Worm (Caenorhabditis elegans) whole organism, late embryonic: ENCODE results near the gene col-120.
"Not testable (repeated sequence)": the region's sequence is repeated elsewhere in the genome, so short reads cannot be mapped to it uniquely, and the experiment has no call there.

Experiments used
- C38D4.7 ChIP-seq: fragments of 200-800 bp; sonication (Bioruptor generic); optimal IDR thresholded peaks from 2 replicates; lab custom pipeline; 2018; ENCODE audit warnings: mild to moderate bottlenecking, missing genetic modification characterization, moderate library complexity, missing compliant biosample characterization
- K02D7.2 ChIP-seq: sonication (generic microtip); optimal IDR thresholded peaks from 2 replicates; lab custom pipeline; 2017; ENCODE audit warnings: mild to moderate bottlenecking, missing genetic modification characterization, missing compliant biosample characterization
- T23F11.4 ChIP-seq: fragments of 200-800 bp; sonication (Bioruptor generic); optimal IDR thresholded peaks from 2 replicates; lab custom pipeline; 2018; ENCODE audit warnings: mild to moderate bottlenecking, missing genetic modification characterization, missing compliant biosample characterization
- Y22D7AL.16 ChIP-seq: sonication (generic microtip); optimal IDR thresholded peaks from 2 replicates; lab custom pipeline; 2016; ENCODE audit warnings: missing genetic modification characterization, missing compliant biosample characterization
- ahr-1 ChIP-seq: sonication (generic microtip); optimal IDR thresholded peaks from 2 replicates; lab custom pipeline; 2016; ENCODE audit warnings: missing genetic modification characterization, missing compliant biosample characterization
- ama-1 ChIP-seq: fragments of 150-350 bp; optimal IDR thresholded peaks from 2 replicates; lab custom pipeline; 2014
- ceh-19 ChIP-seq: fragments of 200-800 bp; sonication (Bioruptor generic); optimal IDR thresholded peaks from 2 replicates; lab custom pipeline; 2018; ENCODE audit warnings: mild to moderate bottlenecking, missing genetic modification characterization, missing compliant biosample characterization
- ceh-2 ChIP-seq: sonication (generic microtip); optimal IDR thresholded peaks from 2 replicates; lab custom pipeline; 2016; ENCODE audit warnings: missing genotype, missing genetic modification characterization, missing compliant biosample characterization
- ceh-24 ChIP-seq: sonication (generic microtip); optimal IDR thresholded peaks from 2 replicates; lab custom pipeline; 2016; ENCODE audit warnings: mild to moderate bottlenecking, missing genetic modification characterization, missing compliant biosample characterization
- ceh-6 ChIP-seq: fragments of 200-800 bp; sonication (Bioruptor generic); optimal IDR thresholded peaks from 2 replicates; lab custom pipeline; 2018; ENCODE audit warnings: mild to moderate bottlenecking, missing genetic modification characterization, missing compliant biosample characterization
- che-1 ChIP-seq: sonication (generic microtip); optimal IDR thresholded peaks from 2 replicates; lab custom pipeline; 2016; ENCODE audit warnings: mild to moderate bottlenecking, missing genetic modification characterization, missing compliant biosample characterization
- dve-1 ChIP-seq: sonication (generic microtip); optimal IDR thresholded peaks from 2 replicates; lab custom pipeline; 2017; ENCODE audit warnings: antibody characterized with exemption, mild to moderate bottlenecking, missing genetic modification characterization, missing compliant biosample characterization
- eyg-1 ChIP-seq: sonication (generic microtip); optimal IDR thresholded peaks from 2 replicates; lab custom pipeline; 2016; ENCODE audit warnings: missing genotype, missing genetic modification characterization, missing compliant biosample characterization
- gmeb-2 ChIP-seq: sonication (generic microtip); optimal IDR thresholded peaks from 2 replicates; lab custom pipeline; 2016; ENCODE audit warnings: missing genetic modification characterization, inconsistent platforms, missing compliant biosample characterization
- hlh-30 ChIP-seq: sonication (generic microtip); optimal IDR thresholded peaks from 2 replicates; lab custom pipeline; 2017; ENCODE audit warnings: antibody characterized with exemption, missing genetic modification characterization, missing compliant biosample characterization; ENCODE audit not compliant: insufficient read depth
- hlh-8 ChIP-seq: sonication (generic microtip); optimal IDR thresholded peaks from 2 replicates; lab custom pipeline; 2016; ENCODE audit warnings: missing genotype, missing genetic modification characterization, missing compliant biosample characterization
- lin-11 ChIP-seq: fragments of 200-800 bp; sonication (Bioruptor generic); optimal IDR thresholded peaks from 2 replicates; lab custom pipeline; 2018; ENCODE audit warnings: mild to moderate bottlenecking, missing genetic modification characterization, missing compliant biosample characterization
- madf-2 ChIP-seq: sonication (generic microtip); optimal IDR thresholded peaks from 2 replicates; lab custom pipeline; 2017; ENCODE audit warnings: missing genetic modification characterization, missing compliant biosample characterization
- odd-2 ChIP-seq: sonication (generic microtip); optimal IDR thresholded peaks from 2 replicates; lab custom pipeline; 2017; ENCODE audit warnings: antibody characterized with exemption, mild to moderate bottlenecking, missing genetic modification characterization, missing compliant biosample characterization
- pat-9 ChIP-seq: fragments of 200-800 bp; sonication (Bioruptor generic); optimal IDR thresholded peaks from 2 replicates; lab custom pipeline; 2018; ENCODE audit warnings: mild to moderate bottlenecking, missing genetic modification characterization, moderate library complexity, missing compliant biosample characterization
- pha-2 ChIP-seq: sonication (generic microtip); optimal IDR thresholded peaks from 2 replicates; lab custom pipeline; 2017; ENCODE audit warnings: mild to moderate bottlenecking, missing genetic modification characterization, missing compliant biosample characterization
- pha-4 ChIP-seq: fragments of 150-350 bp; optimal IDR thresholded peaks from 2 replicates; lab custom pipeline; 2018; ENCODE audit warnings: missing biosample characterization, missing genetic modification reagents, missing genetic modification characterization
- pqm-1 ChIP-seq: sonication (generic microtip); optimal IDR thresholded peaks from 2 replicates; lab custom pipeline; 2016; ENCODE audit warnings: missing genetic modification characterization, missing compliant biosample characterization
- rnt-1 ChIP-seq: sonication (generic microtip); optimal IDR thresholded peaks from 2 replicates; lab custom pipeline; 2016; ENCODE audit warnings: missing genetic modification characterization, missing compliant biosample characterization
- sdc-2 ChIP-seq: sonication (generic microtip); optimal IDR thresholded peaks from 2 replicates; lab custom pipeline; 2016; ENCODE audit warnings: missing genotype, missing genetic modification characterization, missing compliant biosample characterization
- sox-4 ChIP-seq: sonication (generic microtip); optimal IDR thresholded peaks from 2 replicates; lab custom pipeline; 2017; ENCODE audit warnings: mild to moderate bottlenecking, missing genetic modification characterization, inconsistent platforms, missing compliant biosample characterization
- tbx-2 ChIP-seq: sonication (generic microtip); optimal IDR thresholded peaks from 2 replicates; lab custom pipeline; 2016; ENCODE audit warnings: missing genetic modification characterization, missing compliant biosample characterization
- unc-55 ChIP-seq: sonication (generic microtip); optimal IDR thresholded peaks from 2 replicates; lab custom pipeline; 2017; ENCODE audit warnings: missing biosample characterization, missing genetic modification reagents, missing genetic modification characterization

The col-120 gene

ce11 chrIV:9260334-9260733 is 1.3 kb downstream of the col-120 start:
- TF ChIP-seq pha-4: no peak
- TF ChIP-seq ceh-6 (GFP tag; lab: Kevin White, UChicago): no peak
- no peak for TF ChIP-seq ama-1 (lab: Kevin White, UChicago)

DNA sequence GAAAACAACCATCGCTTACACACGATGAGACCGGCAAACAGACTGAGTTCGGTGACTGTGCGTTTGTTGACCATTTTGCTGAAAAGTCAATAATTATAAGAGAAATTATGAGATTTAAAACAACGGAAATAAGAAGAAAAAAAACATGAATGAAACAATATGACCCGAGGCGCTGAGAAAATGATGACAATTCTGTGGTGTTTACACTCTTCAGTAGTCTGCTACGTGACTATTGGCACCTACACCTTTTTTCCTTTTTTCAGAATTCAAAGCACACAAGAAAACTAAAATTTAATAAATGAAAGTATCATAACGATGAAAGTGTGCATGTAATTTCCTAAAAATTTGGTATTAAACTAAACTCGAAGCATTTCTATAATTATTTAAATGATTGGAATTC is 1.9 kb downstream of the col-120 start, which contains the start of gene Y11D7A.10:
Gene Y11D7A.10, minus strand, starts transcription at position 82 of the 400 bp plus-strand sequence.
- TF ChIP-seq tbx-2 (tag; lab: Kevin White, UChicago): no peak
- no peak for TF ChIP-seq C38D4.7 (GFP tag; lab: Kevin White, UChicago)
- no peak for TF ChIP-seq hlh-30 (tag; lab: Kevin White, UChicago)
- no peak for TF ChIP-seq ahr-1 (tag; lab: Kevin White, UChicago)
- TF ChIP-seq che-1 (tag; lab: Kevin White, UChicago): no peak
- no peak for TF ChIP-seq odd-2 (tag; lab: Kevin White, UChicago)
- no peak for TF ChIP-seq lin-11
- no peak for TF ChIP-seq K02D7.2 (tag; lab: Kevin White, UChicago)
- TF ChIP-seq pat-9 (tag; lab: Kevin White, UChicago): no peak
- no peak for TF ChIP-seq gmeb-2 (tag; lab: Kevin White, UChicago)

- TF ChIP-seq rnt-1 (tag; lab: Kevin White, UChicago) (no peak), ceh-19 (GFP tag; lab: Kevin White, UChicago) (no peak), ama-1 (lab: Kevin White, UChicago) (peak; percentile 25)
These were observed 3.0 kb downstream of the col-120 start for ce11 chrIV:9258547-9258946.

DNA sequence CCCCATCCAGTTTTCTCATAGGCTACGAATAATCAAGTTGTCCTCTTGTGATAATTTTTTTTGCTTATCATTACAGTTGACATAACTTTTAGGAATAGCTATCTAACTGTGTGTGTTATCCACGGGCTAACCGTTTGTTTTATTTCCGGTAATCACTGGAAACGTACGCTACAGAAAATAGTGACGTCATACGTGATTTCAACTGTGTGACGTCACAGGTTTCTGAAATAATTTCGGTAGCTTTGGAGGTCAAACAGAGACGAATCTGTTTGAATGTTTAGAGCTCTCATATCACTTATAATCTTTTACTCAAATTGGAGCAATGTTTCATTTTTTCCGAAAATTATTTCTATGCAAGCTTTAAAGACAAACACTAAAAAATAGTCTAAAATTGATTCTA is 4.7 kb downstream of the col-120 start:
- no peak for TF ChIP-seq pqm-1 (tag; lab: Kevin White, UChicago)
- no peak for TF ChIP-seq lin-11
- no peak for TF ChIP-seq sox-4 (tag; lab: Kevin White, UChicago)
- no peak for TF ChIP-seq eyg-1 (tag; lab: Kevin White, UChicago)
- TF ChIP-seq Y22D7AL.16 (tag; lab: Kevin White, UChicago): no peak
- no peak for TF ChIP-seq ama-1 (lab: Kevin White, UChicago)
- TF ChIP-seq ceh-19 (GFP tag; lab: Kevin White, UChicago): no peak
- TF ChIP-seq sdc-2: no peak
- no peak for TF ChIP-seq rnt-1 (tag; lab: Kevin White, UChicago)
- TF ChIP-seq gmeb-2 (tag; lab: Kevin White, UChicago): no peak
- no peak for TF ChIP-seq ceh-24 (tag; lab: Kevin White, UChicago)

ce11 chrIV:9256017-9256416 is 5.6 kb downstream of the col-120 start, which contains the start of gene Y11D7A.9:
Gene Y11D7A.9 (minus strand): TSS chrIV:9256117.
- no peak for TF ChIP-seq ceh-2 (tag; lab: Kevin White, UChicago)
- no peak for TF ChIP-seq odd-2 (tag; lab: Kevin White, UChicago)
- no peak for TF ChIP-seq T23F11.4
- no peak for TF ChIP-seq ceh-6 (GFP tag; lab: Kevin White, UChicago)
- no peak for TF ChIP-seq unc-55
- no peak for TF ChIP-seq pqm-1 (tag; lab: Kevin White, UChicago)

DNA sequence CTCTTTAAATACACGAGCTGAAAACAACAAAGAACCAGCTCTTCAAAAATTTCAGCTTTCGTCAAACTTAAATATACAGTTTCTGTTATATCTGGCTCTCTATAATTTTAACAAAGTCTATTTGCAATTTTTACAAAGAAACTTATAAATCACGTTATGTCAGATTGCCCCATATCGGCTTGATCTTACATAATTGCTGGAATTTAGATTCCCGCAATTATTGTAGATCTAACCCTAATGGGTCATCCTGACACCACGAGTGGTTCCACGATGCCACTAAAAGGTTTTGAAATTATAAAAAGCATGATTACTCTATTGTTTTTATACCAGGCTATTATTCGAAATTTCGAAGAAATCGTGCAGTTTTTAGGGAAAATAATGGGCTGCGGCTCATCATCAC is 10.5 kb downstream of the col-120 start, which contains the start of gene Y11D7A.8:
Gene Y11D7A.8, plus strand, starts transcription at position 301 of the 400 bp plus-strand sequence.
- TF ChIP-seq hlh-8 (tag; lab: Kevin White, UChicago) (no peak), pha-2 (tag; lab: Kevin White, UChicago) (no peak), ama-1 (lab: Kevin White, UChicago) (no peak), madf-2 (tag; lab: Kevin White, UChicago) (no peak)

DNA sequence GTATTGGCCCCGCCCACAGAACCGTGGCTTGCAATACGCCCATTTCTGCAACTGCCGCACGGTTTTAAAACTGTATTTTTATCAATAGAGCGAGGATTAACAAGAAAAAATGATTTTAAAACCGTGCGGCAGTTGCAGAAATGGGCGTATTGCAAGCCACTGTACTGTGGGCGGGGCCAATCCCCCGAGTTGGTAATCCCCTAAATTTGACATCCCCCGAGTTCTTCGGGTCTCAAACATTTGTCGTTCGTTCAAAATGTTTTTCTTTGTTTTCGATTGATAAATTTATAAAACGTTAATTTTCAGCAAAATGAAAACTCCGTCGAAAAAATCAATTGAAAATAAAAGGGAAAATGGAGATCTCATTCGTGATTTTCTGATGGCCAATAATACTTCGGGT is 12.4 kb downstream of the col-120 start, which contains the start of gene Y11D7A.7:
Gene Y11D7A.7, plus strand, starts transcription at position 301 of the 400 bp plus-strand sequence.
- TF ChIP-seq unc-55, T23F11.4, dve-1: not testable (repeated sequence)
- TF ChIP-seq, all 69 proteins: peak for 0; not testable (repeated sequence) for 69
